Worm (Caenorhabditis elegans): Measurements from ENCODE around the gene tmbi-4.

DNA sequence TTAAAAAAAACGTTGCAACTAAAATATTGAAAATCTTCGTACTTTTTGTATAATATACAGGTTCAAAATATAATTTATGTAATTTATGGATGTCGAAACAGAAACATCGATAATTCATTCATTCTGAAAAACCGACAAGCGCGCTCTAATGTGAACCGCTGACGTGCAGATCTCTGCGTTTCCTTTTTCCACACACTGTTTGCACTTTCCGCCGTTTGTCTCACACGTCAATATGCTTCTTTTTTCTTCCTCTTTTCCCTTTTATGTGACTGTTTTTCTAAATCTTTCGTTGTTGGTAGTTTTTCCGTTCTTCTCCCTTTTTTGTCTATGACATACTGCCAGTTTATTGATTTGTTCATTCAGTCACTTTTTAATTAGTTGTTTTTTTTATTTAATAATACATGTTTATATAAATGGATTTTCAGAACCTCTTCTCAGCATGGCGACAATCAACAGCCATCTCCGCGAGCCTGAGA is at the start of gene tmbi-4:
- TF ChIP-seq tab-1 (GFP tag; IDR thresholded peaks at IDR 0.05) (no peak), klf-2 (GFP tag; conservative IDR thresholded peaks at IDR 0.05) (no peak), T22C8.4 (GFP tag; IDR thresholded peaks at IDR 0.05) (no peak)

Measured in whole organism, midembryonic.